Worm (Caenorhabditis elegans): Measurements from ENCODE around the gene Y110A2AL.9.

DNA sequence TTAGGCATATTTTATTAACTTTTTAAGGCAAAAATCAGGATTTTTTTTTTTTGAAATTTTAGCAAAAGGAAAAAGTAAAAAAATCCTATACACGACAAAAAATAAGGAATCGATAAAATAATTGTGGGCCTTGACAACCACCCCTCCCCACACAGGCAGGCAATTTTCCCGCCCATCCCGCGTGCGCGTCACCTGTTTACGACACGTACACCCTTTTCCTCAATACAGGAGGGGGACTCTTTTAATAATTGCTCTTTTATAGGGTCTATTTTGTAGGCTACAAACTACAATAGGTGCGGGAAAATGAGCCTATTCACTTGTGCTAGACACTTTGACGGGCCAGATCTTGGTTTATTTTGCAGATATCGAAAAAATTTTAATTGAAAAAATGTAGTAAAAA, 33.9 kb downstream of the Y110A2AL.9 start:
- TF ChIP-seq ceh-16 (tag; optimal IDR thresholded peaks at IDR 0.05) (no peak), blmp-1 (tag; optimal IDR thresholded peaks at IDR 0.05; ENCODE audit: insufficient read depth) (no peak), snpc-4 (tag; optimal IDR thresholded peaks at IDR 0.05) (no peak), unc-62 (GFP tag; optimal IDR thresholded peaks at IDR 0.05) (no peak), nhr-11 (tag; optimal IDR thresholded peaks at IDR 0.05) (no peak), mdl-1 (tag; optimal IDR thresholded peaks at IDR 0.05) (no peak), Y55F3AM.14 (GFP tag; optimal IDR thresholded peaks at IDR 0.05) (no peak), unc-39 (tag; optimal IDR thresholded peaks at IDR 0.05) (no peak), alr-1 (tag; optimal IDR thresholded peaks at IDR 0.05) (no peak), fos-1 (tag; optimal IDR thresholded peaks at IDR 0.05) (no peak), ZK546.5 (tag; optimal IDR thresholded peaks at IDR 0.05) (no peak)
